Worm (Caenorhabditis elegans) whole organism, early embryonic: Measurements from ENCODE around the gene arp-1.
"Not testable (repeated sequence)": the region's sequence is repeated elsewhere in the genome, so short reads cannot be mapped to it uniquely, and the experiment has no call there.

ENCODE experiments used
- B0310.2 ChIP-seq: sonication (generic microtip); optimal IDR thresholded peaks from 2 replicates; lab custom pipeline; 2016; ENCODE audit warnings: mild to moderate bottlenecking, missing genetic modification characterization, missing compliant biosample characterization
- aly-1 ChIP-seq: sonication (generic microtip); optimal IDR thresholded peaks from 2 replicates; lab custom pipeline; 2016; ENCODE audit warnings: missing genetic modification characterization, missing compliant biosample characterization
- ama-1 ChIP-seq: fragments of 150-350 bp; optimal IDR thresholded peaks from 2 replicates; lab custom pipeline; 2014
- ceh-13 ChIP-seq: fragments of 200-800 bp; sonication (Bioruptor generic); optimal IDR thresholded peaks from 2 replicates; lab custom pipeline; 2018; ENCODE audit warnings: mild to moderate bottlenecking, missing genetic modification characterization, missing compliant biosample characterization
- flt-1 ChIP-seq: fragments of 200-800 bp; sonication (Bioruptor generic); IDR thresholded peaks from 2 replicates; pipeline ENCODE4 v1.3.6; 2022; ENCODE audit warnings: missing genetic modification characterization, missing compliant biosample characterization
- hmbx-1 ChIP-seq: sonication (generic microtip); optimal IDR thresholded peaks from 2 replicates; lab custom pipeline; 2016; ENCODE audit warnings: mild to moderate bottlenecking, missing genetic modification characterization, missing compliant biosample characterization
- hmg-4 ChIP-seq: fragments of 200-800 bp; sonication (Bioruptor generic); optimal IDR thresholded peaks from 2 replicates; lab custom pipeline; 2018; ENCODE audit warnings: mild to moderate bottlenecking, missing genetic modification characterization, missing compliant biosample characterization
- pes-1 ChIP-seq: fragments of 200-800 bp; sonication (Bioruptor generic); IDR thresholded peaks from 2 replicates; pipeline ENCODE4 v1.3.6; 2022; ENCODE audit warnings: missing genetic modification reagents, missing genetic modification characterization, missing compliant biosample characterization
- scrt-1 ChIP-seq: fragments of 200-800 bp; sonication (Bioruptor generic); IDR thresholded peaks from 2 replicates; pipeline ENCODE4 v1.3.6; 2022; ENCODE audit warnings: missing genetic modification characterization, missing compliant biosample characterization
- sea-1 ChIP-seq: fragments of 200-800 bp; sonication (Bioruptor generic); conservative IDR thresholded peaks from 2 replicates; pipeline ENCODE4 v1.3.6; 2022; ENCODE audit warnings: missing genetic modification characterization, missing compliant biosample characterization
- tbx-11 ChIP-seq: fragments of 200-800 bp; sonication (Bioruptor generic); IDR thresholded peaks from 2 replicates; pipeline ENCODE4 v1.3.6; 2022; ENCODE audit warnings: missing genetic modification characterization, missing compliant biosample characterization

DNA sequence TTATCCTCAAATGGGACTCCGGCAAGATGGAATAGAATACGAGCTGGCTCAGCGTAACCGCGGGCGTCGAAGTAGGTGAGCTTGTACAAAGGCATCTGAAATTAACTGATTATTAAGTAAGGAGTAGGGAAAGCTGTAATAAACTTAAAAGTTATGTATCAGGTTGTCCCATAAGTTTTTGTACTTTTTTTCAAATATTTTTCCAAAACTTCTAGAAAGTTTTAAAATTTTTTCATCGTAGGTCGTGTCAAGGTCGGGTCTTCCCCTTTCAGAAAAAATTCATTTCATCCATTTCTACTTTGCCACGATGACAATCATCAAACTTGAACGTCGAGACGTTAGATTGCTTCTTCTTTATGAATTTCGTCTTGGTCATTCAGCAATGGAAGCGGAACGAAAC lies 51.7 kb downstream of the arp-1 start, which contains the start of gene gst-39:
- not testable (repeated sequence) for TF ChIP-seq aly-1 (tag; lab: Kevin White, UChicago); tbx-11 (GFP tag; lab: Robert Waterston, UW); B0310.2 (tag; lab: Kevin White, UChicago); hmg-4; ama-1 (lab: Kevin White, UChicago); hmbx-1 (tag; lab: Kevin White, UChicago); ceh-13; sea-1; pes-1 (GFP tag; lab: Robert Waterston, UW); flt-1 (GFP tag; lab: Robert Waterston, UW); scrt-1
